Worm (Caenorhabditis elegans) whole organism, L3 larva: ENCODE results near the gene col-40.

ENCODE experiments used
- R02D3.7 ChIP-seq: fragments of 150-350 bp; optimal IDR thresholded peaks from 2 replicates; lab custom pipeline; 2014; ENCODE audit warnings: missing biosample characterization, missing genetic modification characterization
- ZK546.5 ChIP-seq: sonication (generic microtip); optimal IDR thresholded peaks from 2 replicates; lab custom pipeline; 2017; ENCODE audit warnings: missing biosample characterization, missing genetic modification characterization
- aly-2 ChIP-seq: fragments of 150-350 bp; optimal IDR thresholded peaks from 2 replicates; lab custom pipeline; 2014; ENCODE audit warnings: missing biosample characterization, missing genetic modification characterization
- ama-1 ChIP-seq: fragments of 150-350 bp; optimal IDR thresholded peaks from 2 replicates; lab custom pipeline; 2018
- ceh-16 ChIP-seq: sonication (generic microtip); optimal IDR thresholded peaks from 2 replicates; lab custom pipeline; 2017; ENCODE audit warnings: missing biosample characterization, missing genetic modification characterization
- ceh-28 ChIP-seq: fragments of 150-350 bp; optimal IDR thresholded peaks from 2 replicates; lab custom pipeline; 2014; ENCODE audit warnings: missing biosample characterization, missing genetic modification reagents, missing genetic modification characterization
- ceh-82 ChIP-seq: fragments of 150-350 bp; optimal IDR thresholded peaks from 2 replicates; lab custom pipeline; 2014; ENCODE audit warnings: missing biosample characterization, missing genetic modification characterization
- ceh-9 ChIP-seq: sonication (generic microtip); optimal IDR thresholded peaks from 2 replicates; lab custom pipeline; 2018; ENCODE audit warnings: missing biosample characterization, missing genetic modification characterization
- daf-12 ChIP-seq: fragments of 150-350 bp; optimal IDR thresholded peaks from 2 replicates; lab custom pipeline; 2014; ENCODE audit warnings: missing biosample characterization, missing genetic modification reagents, missing genetic modification characterization
- egl-27 ChIP-seq: sonication (generic microtip); optimal IDR thresholded peaks from 4 replicates; lab custom pipeline; 2017; ENCODE audit warnings: missing biosample characterization, missing genetic modification reagents, missing genetic modification characterization
- egl-5 ChIP-seq: fragments of 150-350 bp; optimal IDR thresholded peaks from 2 replicates; lab custom pipeline; 2017; ENCODE audit warnings: missing biosample characterization, missing genetic modification reagents, missing genetic modification characterization, inconsistent platforms
- elt-1 ChIP-seq: fragments of 150-350 bp; optimal IDR thresholded peaks from 2 replicates; lab custom pipeline; 2014; ENCODE audit warnings: missing biosample characterization, missing genetic modification characterization
- elt-2 ChIP-seq: sonication (generic microtip); optimal IDR thresholded peaks from 2 replicates; lab custom pipeline; 2016; ENCODE audit warnings: missing genetic modification reagents, mild to moderate bottlenecking, missing genetic modification characterization, missing compliant biosample characterization
- elt-3 ChIP-seq, 3 experiments: fragments of 150-350 bp in 1 of 3; sonication (generic microtip) in 2 of 3; optimal IDR thresholded peaks; 2 replicates in 2 of 3; 4 replicates in 1 of 3; lab custom pipeline; 2014 to 2017; ENCODE audit warnings: missing biosample characterization in 3 of 3, missing genetic modification characterization in 3 of 3
- eor-1 ChIP-seq, 2 experiments: fragments of 150-350 bp; optimal IDR thresholded peaks; 2 replicates each; lab custom pipeline; 2014 to 2018; ENCODE audit warnings: missing biosample characterization in 2 of 2, missing genetic modification characterization in 2 of 2
- fkh-10 ChIP-seq: sonication (generic microtip); optimal IDR thresholded peaks from 2 replicates; lab custom pipeline; 2017; ENCODE audit warnings: missing biosample characterization, missing genetic modification reagents, missing genetic modification characterization
- fkh-2 ChIP-seq: fragments of 150-350 bp; optimal IDR thresholded peaks from 2 replicates; lab custom pipeline; 2014; ENCODE audit warnings: missing biosample characterization, missing genetic modification reagents, missing genetic modification characterization
- fos-1 ChIP-seq: fragments of 150-350 bp; optimal IDR thresholded peaks from 2 replicates; lab custom pipeline; 2014; ENCODE audit warnings: missing biosample characterization, missing genetic modification characterization
- hmg-11 ChIP-seq: sonication (generic microtip); optimal IDR thresholded peaks from 2 replicates; lab custom pipeline; 2016; ENCODE audit warnings: missing genetic modification characterization, missing compliant biosample characterization
- jun-1 ChIP-seq: fragments of 150-350 bp; optimal IDR thresholded peaks from 2 replicates; lab custom pipeline; 2014; ENCODE audit warnings: missing biosample characterization, missing genetic modification reagents, missing genetic modification characterization
- lin-15B ChIP-seq: fragments of 150-350 bp; optimal IDR thresholded peaks from 2 replicates; lab custom pipeline; 2014; ENCODE audit warnings: missing biosample characterization, missing genetic modification characterization
- lin-39 ChIP-seq: fragments of 150-350 bp; optimal IDR thresholded peaks from 2 replicates; lab custom pipeline; 2018; ENCODE audit warnings: missing biosample characterization, missing genetic modification reagents, missing genetic modification characterization
- lsy-12 ChIP-seq: sonication (generic microtip); optimal IDR thresholded peaks from 2 replicates; lab custom pipeline; 2016; ENCODE audit warnings: mild to moderate bottlenecking, missing genetic modification characterization, missing compliant biosample characterization
- mdl-1 ChIP-seq: fragments of 150-350 bp; optimal IDR thresholded peaks from 2 replicates; lab custom pipeline; 2014; ENCODE audit warnings: missing biosample characterization, missing genetic modification characterization
- mml-1 ChIP-seq: fragments of 150-350 bp; sonication (generic microtip); optimal IDR thresholded peaks from 3 replicates; lab custom pipeline; 2014; ENCODE audit warnings: missing biosample characterization, missing genetic modification characterization
- nfya-1 ChIP-seq: sonication (generic microtip); optimal IDR thresholded peaks from 2 replicates; lab custom pipeline; 2017; ENCODE audit warnings: missing genetic modification characterization, mild to moderate bottlenecking, missing compliant biosample characterization, antibody characterized with exemption, moderate library complexity; ENCODE audit not compliant: insufficient read depth
- nhr-11 ChIP-seq: fragments of 150-350 bp; optimal IDR thresholded peaks from 2 replicates; lab custom pipeline; 2014; ENCODE audit warnings: missing biosample characterization, missing genetic modification characterization
- nhr-23 ChIP-seq: fragments of 150-350 bp; optimal IDR thresholded peaks from 2 replicates; lab custom pipeline; 2014; ENCODE audit warnings: missing biosample characterization, missing genetic modification reagents, missing genetic modification characterization
- nhr-237 ChIP-seq: fragments of 150-350 bp; optimal IDR thresholded peaks from 2 replicates; lab custom pipeline; 2014; ENCODE audit warnings: missing biosample characterization, missing genetic modification characterization
- nhr-25 ChIP-seq: sonication (generic microtip); optimal IDR thresholded peaks from 2 replicates; lab custom pipeline; 2017; ENCODE audit warnings: missing biosample characterization, missing genetic modification characterization
- nhr-28 ChIP-seq: fragments of 150-350 bp; optimal IDR thresholded peaks from 2 replicates; lab custom pipeline; 2014; ENCODE audit warnings: missing biosample characterization, missing genetic modification characterization
- nhr-43 ChIP-seq: sonication (generic microtip); optimal IDR thresholded peaks from 2 replicates; lab custom pipeline; 2016; ENCODE audit warnings: mild to moderate bottlenecking, missing genetic modification characterization, missing compliant biosample characterization; ENCODE audit not compliant: poor library complexity, severe bottlenecking
- nhr-67 ChIP-seq: fragments of 150-350 bp; optimal IDR thresholded peaks from 2 replicates; lab custom pipeline; 2014; ENCODE audit warnings: missing biosample characterization, missing genetic modification characterization
- nhr-76 ChIP-seq: fragments of 150-350 bp; sonication (generic microtip); optimal IDR thresholded peaks from 5 replicates; lab custom pipeline; 2014; ENCODE audit warnings: missing biosample characterization, missing genetic modification characterization
- nhr-77 ChIP-seq: fragments of 150-350 bp; optimal IDR thresholded peaks from 2 replicates; lab custom pipeline; 2014; ENCODE audit warnings: missing biosample characterization, missing genetic modification characterization
- pha-4 ChIP-seq: fragments of 150-350 bp; optimal IDR thresholded peaks from 2 replicates; lab custom pipeline; 2014; ENCODE audit warnings: missing biosample characterization, missing genetic modification reagents, missing genetic modification characterization
- sea-2 ChIP-seq: fragments of 150-350 bp; sonication (generic microtip); optimal IDR thresholded peaks from 4 replicates; lab custom pipeline; 2014; ENCODE audit warnings: missing biosample characterization, missing genetic modification reagents, missing genetic modification characterization
- skn-1 ChIP-seq: fragments of 150-350 bp; optimal IDR thresholded peaks from 2 replicates; lab custom pipeline; 2014; ENCODE audit warnings: missing biosample characterization, missing genetic modification characterization
- snpc-4 ChIP-seq: fragments of 150-350 bp; optimal IDR thresholded peaks from 2 replicates; lab custom pipeline; 2014; ENCODE audit warnings: missing biosample characterization, missing genetic modification characterization
- tbx-2 ChIP-seq: sonication (generic microtip); optimal IDR thresholded peaks from 2 replicates; lab custom pipeline; 2016; ENCODE audit warnings: mild to moderate bottlenecking, missing genetic modification characterization, missing compliant biosample characterization
- unc-39 ChIP-seq: sonication (generic microtip); optimal IDR thresholded peaks from 4 replicates; lab custom pipeline; 2017; ENCODE audit warnings: missing biosample characterization, missing genetic modification characterization
- unc-62 ChIP-seq: fragments of 150-350 bp; sonication (generic microtip); optimal IDR thresholded peaks from 4 replicates; lab custom pipeline; 2014; ENCODE audit warnings: missing biosample characterization, missing genetic modification reagents, missing genetic modification characterization
- ztf-11 ChIP-seq: fragments of 150-350 bp; optimal IDR thresholded peaks from 2 replicates; lab custom pipeline; 2014; ENCODE audit warnings: missing biosample characterization, missing genetic modification characterization
- ztf-4 ChIP-seq: fragments of 150-350 bp; optimal IDR thresholded peaks from 2 replicates; lab custom pipeline; 2014; ENCODE audit warnings: missing biosample characterization, missing genetic modification characterization

The col-40 gene

DNA sequence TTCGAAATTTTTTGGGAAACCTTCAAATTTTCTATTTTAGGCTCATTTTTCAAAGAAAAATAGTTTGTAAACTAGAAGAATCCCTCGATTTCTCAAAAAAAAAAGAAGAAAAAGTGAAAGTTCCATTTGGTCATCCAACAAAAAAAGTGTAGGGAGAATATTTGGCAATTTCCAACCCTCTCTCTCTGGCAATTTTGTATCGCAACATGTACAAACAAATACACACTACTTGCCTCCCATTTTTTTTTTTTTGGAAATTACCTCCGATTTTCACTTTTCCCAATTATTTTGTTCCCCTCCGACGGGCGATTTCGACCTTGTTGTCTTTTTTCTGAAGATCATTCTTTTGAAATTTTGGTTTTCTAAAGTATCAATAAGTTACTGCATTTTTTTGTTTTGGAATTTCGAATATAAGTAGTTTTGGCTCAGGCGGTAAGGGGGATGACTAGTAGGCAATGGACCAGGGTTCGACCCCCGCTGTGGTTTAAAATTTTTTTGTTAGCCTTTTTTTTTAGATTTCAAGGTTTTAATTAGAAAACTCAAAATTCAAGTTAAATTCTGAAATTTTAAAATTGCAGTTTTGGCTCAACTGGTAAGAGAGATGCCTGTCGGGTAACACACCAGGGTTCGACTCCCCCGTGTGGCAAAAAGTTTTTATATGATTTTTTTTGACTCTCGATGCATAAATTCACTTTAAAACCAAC lies 18.1 kb downstream of the col-40 start:
- TF ChIP-seq aly-2 (tag; lab: Kevin White, UChicago): no peak
- no peak for TF ChIP-seq nhr-77 (tag; lab: Kevin White, UChicago)
- TF ChIP-seq ZK546.5 (tag; lab: Kevin White, UChicago): no peak
- TF ChIP-seq egl-27: no peak
- no peak for TF ChIP-seq ceh-16 (tag; lab: Kevin White, UChicago)
- TF ChIP-seq ztf-11 (tag; lab: Kevin White, UChicago): no peak
- no peak for TF ChIP-seq lin-15B
- TF ChIP-seq nhr-28 (tag; lab: Kevin White, UChicago): no peak
- no peak for TF ChIP-seq elt-1
- no peak for TF ChIP-seq nhr-23 (tag; lab: Kevin White, UChicago)
- TF ChIP-seq nhr-25: no peak

ce11 chrII:1086479-1086878 lies 20.3 kb downstream of the col-40 start:
- TF ChIP-seq nfya-1 (peak; percentile 15), ztf-4 (tag; lab: Kevin White, UChicago) (no peak), pha-4 (tag; lab: Kevin White, UChicago) (peak; percentile 10), egl-5 (tag; lab: Kevin White, UChicago) (peak; percentile 19), nhr-23 (tag; lab: Kevin White, UChicago) (peak; percentile 5)
- TF ChIP-seq, all 47 proteins: peak for 4

ce11 chrII:1085546-1085945 lies 21.2 kb downstream of the col-40 start:
- TF ChIP-seq skn-1 (tag; lab: Kevin White, UChicago): no peak
- TF ChIP-seq nhr-25: no peak
- TF ChIP-seq fkh-2 (tag; lab: Kevin White, UChicago): no peak
- TF ChIP-seq R02D3.7 (tag; lab: Kevin White, UChicago): no peak
- no peak for TF ChIP-seq unc-39
- TF ChIP-seq ztf-11 (tag; lab: Kevin White, UChicago): no peak
- TF ChIP-seq nhr-76 (tag; lab: Kevin White, UChicago): no peak
- no peak for TF ChIP-seq ztf-4 (tag; lab: Kevin White, UChicago)
- TF ChIP-seq nhr-77 (tag; lab: Kevin White, UChicago): no peak
- TF ChIP-seq lsy-12 (tag; lab: Kevin White, UChicago): no peak

- TF ChIP-seq R02D3.7 (tag; lab: Kevin White, UChicago): no peak
- no peak for TF ChIP-seq unc-39
- TF ChIP-seq nhr-77 (tag; lab: Kevin White, UChicago): no peak
- TF ChIP-seq nhr-237: no peak
- TF ChIP-seq lin-39 (tag; lab: Kevin White, UChicago): peak; percentile 11
- no peak for TF ChIP-seq fkh-2 (tag; lab: Kevin White, UChicago)
- TF ChIP-seq nhr-11 (tag; lab: Kevin White, UChicago): no peak
- peak; percentile 61 for TF ChIP-seq nfya-1
- peak; percentile 59 for TF ChIP-seq hmg-11 (tag; lab: Kevin White, UChicago)
- TF ChIP-seq ceh-28 (tag; lab: Kevin White, UChicago): no peak
- peak; percentile 35 for TF ChIP-seq pha-4 (tag; lab: Kevin White, UChicago)
- no peak for TF ChIP-seq egl-27
- no peak for TF ChIP-seq mml-1 (tag; lab: Kevin White, UChicago)
- TF ChIP-seq nhr-76 (tag; lab: Kevin White, UChicago): no peak
- TF ChIP-seq snpc-4 (tag; lab: Kevin White, UChicago): peak; percentile 32
- no peak for TF ChIP-seq lsy-12 (tag; lab: Kevin White, UChicago)
- TF ChIP-seq ztf-11 (tag; lab: Kevin White, UChicago): no peak
- TF ChIP-seq lin-15B: peak; percentile 10
- TF ChIP-seq skn-1 (tag; lab: Kevin White, UChicago): peak; percentile 81
- no peak for TF ChIP-seq elt-3 (tag; optimal IDR thresholded peaks at IDR 0.05; lab: Kevin White, UChicago)
- no peak for TF ChIP-seq fkh-10 (GFP tag; lab: Kevin White, UChicago)
- TF ChIP-seq nhr-28 (tag; lab: Kevin White, UChicago): no peak
- TF ChIP-seq jun-1 (tag; lab: Kevin White, UChicago): no peak
- TF ChIP-seq eor-1 (tag; optimal IDR thresholded peaks at IDR 0.05; lab: Kevin White, UChicago): no peak
- no peak for TF ChIP-seq nhr-67 (tag; lab: Kevin White, UChicago)
- no peak for TF ChIP-seq unc-62 (GFP tag; lab: Kevin White, UChicago)
- no peak for TF ChIP-seq nhr-43 (tag; lab: Kevin White, UChicago)
- no peak for TF ChIP-seq fos-1 (tag; lab: Kevin White, UChicago)
- no peak for TF ChIP-seq ceh-82 (tag; lab: Kevin White, UChicago)
- no peak for TF ChIP-seq sea-2 (GFP tag; lab: Kevin White, UChicago)
- no peak for TF ChIP-seq ceh-16 (tag; lab: Kevin White, UChicago)
- TF ChIP-seq elt-2 (tag; lab: Kevin White, UChicago): no peak
- TF ChIP-seq tbx-2: no peak
- no peak for TF ChIP-seq ceh-9 (tag; lab: Kevin White, UChicago)
- TF ChIP-seq elt-1: no peak
- no peak for TF ChIP-seq aly-2 (tag; lab: Kevin White, UChicago)
- no peak for TF ChIP-seq mdl-1 (tag; lab: Kevin White, UChicago)
- no peak for TF ChIP-seq nhr-25
- no peak for TF ChIP-seq ama-1 (lab: Kevin White, UChicago)
- TF ChIP-seq daf-12: no peak
Observed at ce11 chrII:1084899-1085298, 21.9 kb downstream of the col-40 start.
